Worm (Caenorhabditis elegans) whole organism, mixed stage, embryonic: ENCODE results near the gene Y53C12A.7.

Experiments used
- nhr-237 ChIP-seq: fragments of 150-350 bp; optimal IDR thresholded peaks from 2 replicates; lab custom pipeline; 2014; ENCODE audit warnings: missing biosample characterization, missing genetic modification characterization
- snpc-4 ChIP-seq: fragments of 150-350 bp; optimal IDR thresholded peaks from 2 replicates; lab custom pipeline; 2014; ENCODE audit warnings: missing biosample characterization, missing genetic modification characterization

DNA sequence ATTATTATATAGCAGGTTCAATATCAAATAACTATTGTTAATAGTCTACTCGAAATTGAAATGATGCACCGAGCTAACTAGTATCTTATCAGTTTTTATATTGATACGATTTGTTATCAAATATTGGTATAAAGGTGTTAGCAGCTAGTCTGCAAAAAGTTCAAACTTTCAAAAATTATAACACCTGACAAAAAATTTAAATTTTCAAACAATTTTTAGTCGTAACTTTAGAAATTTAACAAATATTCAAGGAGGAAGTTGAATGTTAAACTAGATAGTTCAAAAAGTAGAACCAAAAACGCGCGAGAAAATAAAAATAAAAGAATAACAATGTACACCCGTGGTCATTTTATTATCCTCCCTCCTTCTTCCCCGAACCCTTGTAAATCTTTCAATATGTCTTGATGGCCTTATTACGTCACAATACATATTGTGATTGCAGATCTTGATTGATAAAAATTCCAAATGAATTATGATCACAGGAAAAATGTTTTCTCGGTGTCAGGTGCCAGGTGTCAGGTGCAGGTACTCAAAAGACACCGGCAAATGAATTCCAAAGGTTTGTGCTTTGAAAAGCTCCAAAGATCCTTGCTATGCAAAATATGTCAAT lies 44.7 kb upstream of the Y53C12A.7 start, which contains the start of gene ZK1307.1:
- TF ChIP-seq snpc-4 (no peak), nhr-237 (no peak)
